Fruit fly (Drosophila melanogaster): ENCODE data around the gene Spn.

Gene Spn

DNA sequence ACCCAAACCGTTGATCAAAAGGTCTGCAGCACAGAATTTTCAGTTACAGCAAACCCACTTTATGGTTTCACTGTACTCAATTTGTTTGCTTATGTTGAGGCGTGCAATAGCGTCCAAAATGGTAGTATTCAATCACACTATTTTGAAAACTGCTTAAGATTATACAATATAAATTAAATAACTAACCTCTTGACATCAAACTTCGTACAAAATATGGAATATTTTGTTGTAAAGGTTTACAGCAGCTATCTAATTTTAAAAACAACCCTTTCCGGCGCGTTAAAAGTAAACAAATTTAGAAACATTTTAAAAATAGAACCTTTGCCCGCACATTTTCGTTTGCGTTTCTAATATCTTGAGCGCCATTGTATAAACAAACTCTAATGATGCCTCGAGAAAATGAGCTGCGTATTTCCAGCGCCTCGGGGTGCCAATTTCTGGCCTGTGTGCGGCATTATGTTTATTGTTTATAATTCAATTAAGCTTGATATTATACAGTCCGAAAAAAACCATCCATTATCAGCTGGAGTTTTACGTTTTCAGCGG is 36.7 kb upstream of the Spn start (continued):
- TF ChIP-seq ind (GFP tag; optimal IDR thresholded peaks at IDR 0.05) (no peak), hth (optimal IDR thresholded peaks at IDR 0.05) (no peak), CG3995 (GFP tag; optimal IDR thresholded peaks at IDR 0.05) (no peak), da (GFP tag; optimal IDR thresholded peaks at IDR 0.05) (no peak), ttk (GFP tag; IDR thresholded peaks at IDR 0.05) (no peak), Ets97D (GFP tag; optimal IDR thresholded peaks at IDR 0.05) (no peak), gro (GFP tag; optimal IDR thresholded peaks at IDR 0.05) (no peak), lbe (GFP tag; optimal IDR thresholded peaks at IDR 0.05) (no peak), gsb-n (tag; optimal IDR thresholded peaks at IDR 0.05) (no peak), chm (GFP tag; IDR thresholded peaks at IDR 0.05) (no peak; the same call in 1 of the 2 replicates), GATAe (GFP tag; conservative IDR thresholded peaks at IDR 0.05) (no peak), bigmax (GFP tag; optimal IDR thresholded peaks at IDR 0.05) (no peak), en (GFP tag; optimal IDR thresholded peaks at IDR 0.05) (no peak), Stat92E (GFP tag; optimal IDR thresholded peaks at IDR 0.05) (peak in 1 of 3 experiments; percentile 84), Optix (GFP tag; IDR thresholded peaks at IDR 0.05) (no peak), gcm2 (GFP tag; optimal IDR thresholded peaks at IDR 0.05) (peak; percentile 10), CG7357 (GFP tag; IDR thresholded peaks at IDR 0.05) (0 out of 3 replicates have a peak, but pooled peaks have one; percentile 31), D (optimal IDR thresholded peaks at IDR 0.05) (no peak), D (GFP tag; optimal IDR thresholded peaks at IDR 0.05) (peak; percentile 11), org-1 (GFP tag; optimal IDR thresholded peaks at IDR 0.05) (no peak), CG5180 (GFP tag; optimal IDR thresholded peaks at IDR 0.05) (no peak), klu (GFP tag; IDR thresholded peaks at IDR 0.05) (no peak), Med (GFP tag) (peak; percentile 36), bab2 (GFP tag; optimal IDR thresholded peaks at IDR 0.05) (no peak), Myb (GFP tag; optimal IDR thresholded peaks at IDR 0.05) (peak; percentile 4), sens-2 (GFP tag; IDR thresholded peaks at IDR 0.05) (no peak), CTCF (GFP tag; optimal IDR thresholded peaks at IDR 0.05) (no peak), Deaf1 (tag; optimal IDR thresholded peaks at IDR 0.05) (no peak), cato (GFP tag; optimal IDR thresholded peaks at IDR 0.05; ENCODE audit: borderline replicate concordance) (no peak), HmgZ (tag; optimal IDR thresholded peaks at IDR 0.05) (no peak), NfI (GFP tag; optimal IDR thresholded peaks at IDR 0.05) (peak; percentile 11), Pdp1 (GFP tag; optimal IDR thresholded peaks at IDR 0.05) (peak in 1 of 2 experiments; percentile 27), ase (GFP tag; IDR thresholded peaks at IDR 0.05) (no peak), Sry-δ (GFP tag; optimal IDR thresholded peaks at IDR 0.05) (no peak), slp2 (GFP tag; optimal IDR thresholded peaks at IDR 0.05) (no peak), fru (optimal IDR thresholded peaks at IDR 0.05) (no peak), Xrp1 (GFP tag; IDR thresholded peaks at IDR 0.05) (peak; percentile 22), ap (GFP tag; IDR thresholded peaks at IDR 0.05) (no peak), CHES-1-like (GFP tag; optimal IDR thresholded peaks at IDR 0.05) (peak; percentile 13), Gug (GFP tag; IDR thresholded peaks at IDR 0.05) (no peak), grau (tag; optimal IDR thresholded peaks at IDR 0.05) (peak; percentile 93), Spps (tag; optimal IDR thresholded peaks at IDR 0.05) (no peak), Kr (GFP tag; optimal IDR thresholded peaks at IDR 0.05) (peak; percentile 57), Aef1 (GFP tag; IDR thresholded peaks at IDR 0.05) (no peak), CG10366 (GFP tag; IDR thresholded peaks at IDR 0.05) (no peak), gem (tag; optimal IDR thresholded peaks at IDR 0.05) (peak; percentile 12), CG3163 (GFP tag; optimal IDR thresholded peaks at IDR 0.05) (no peak), lmd (GFP tag; IDR thresholded peaks at IDR 0.05) (no peak; the same call in 1 of the 2 replicates), CG15514 (GFP tag; optimal IDR thresholded peaks at IDR 0.05) (no peak), emc (GFP tag; optimal IDR thresholded peaks at IDR 0.05) (no peak), ftz-f1 (GFP tag; optimal IDR thresholded peaks at IDR 0.05) (no peak), CG9817 (tag; optimal IDR thresholded peaks at IDR 0.05) (no peak), ab (GFP tag; optimal IDR thresholded peaks at IDR 0.05) (no peak)
